Worm (Caenorhabditis elegans) whole organism, early embryonic: ENCODE data around the gene srbc-82.

Experiments
- B0310.2 ChIP-seq: sonication (generic microtip); optimal IDR thresholded peaks from 2 replicates; lab custom pipeline; 2016; ENCODE audit warnings: mild to moderate bottlenecking, missing genetic modification characterization, missing compliant biosample characterization
- ama-1 ChIP-seq: fragments of 150-350 bp; optimal IDR thresholded peaks from 2 replicates; lab custom pipeline; 2014
- flt-1 ChIP-seq: fragments of 200-800 bp; sonication (Bioruptor generic); IDR thresholded peaks from 2 replicates; pipeline ENCODE4 v1.3.6; 2022; ENCODE audit warnings: missing genetic modification characterization, missing compliant biosample characterization
- scrt-1 ChIP-seq: fragments of 200-800 bp; sonication (Bioruptor generic); IDR thresholded peaks from 2 replicates; pipeline ENCODE4 v1.3.6; 2022; ENCODE audit warnings: missing genetic modification characterization, missing compliant biosample characterization
- tra-4 ChIP-seq: sonication (generic microtip); optimal IDR thresholded peaks from 2 replicates; lab custom pipeline; 2017; ENCODE audit warnings: missing genetic modification characterization, missing compliant biosample characterization

DNA sequence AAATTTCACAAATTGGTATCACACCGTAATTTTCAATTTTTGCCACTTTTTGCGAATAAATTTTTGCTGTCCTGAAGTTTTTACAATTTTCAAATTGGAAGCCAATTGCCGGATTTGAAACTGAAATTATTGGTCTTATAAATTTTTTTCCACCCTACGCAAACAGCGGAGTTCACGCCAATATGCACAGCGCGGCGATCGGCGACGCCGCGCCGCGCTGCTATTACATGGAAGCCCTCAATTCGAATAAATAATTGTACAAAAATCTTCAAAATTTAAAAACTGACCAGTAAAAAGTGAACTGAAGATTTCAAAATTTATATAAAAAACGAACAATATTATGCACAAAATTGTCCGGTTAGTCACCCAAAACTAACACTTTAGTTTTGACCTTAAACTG lies 542 bp upstream of the srbc-82 start:
- TF ChIP-seq tra-4 (tag; lab: Kevin White, UChicago): no peak
- TF ChIP-seq ama-1: no peak
- TF ChIP-seq scrt-1: no peak
- TF ChIP-seq B0310.2 (tag; lab: Kevin White, UChicago): no peak
- no peak for TF ChIP-seq flt-1 (GFP tag; lab: Robert Waterston, UW)
